Fruit fly (Drosophila melanogaster) whole organism, wandering third instar larva: ENCODE measurements around the gene CG15876.

ENCODE experiments used
- Abd-B ChIP-seq: fragments of >200 bp; optimal IDR thresholded peaks from 2 replicates; lab custom pipeline; 2017; ENCODE audit warnings: missing biosample characterization, missing genetic modification characterization
- CG9705 ChIP-seq: fragments of 200-800 bp; sonication (Bioruptor generic); optimal IDR thresholded peaks from 2 replicates; lab custom pipeline; 2018; ENCODE audit warnings: missing biosample characterization, mild to moderate bottlenecking, missing genetic modification characterization
- HLH106 ChIP-seq: fragments of 200-800 bp; optimal IDR thresholded peaks from 3 replicates; lab custom pipeline; 2019; ENCODE audit warnings: missing biosample characterization, mild to moderate bottlenecking, missing genetic modification characterization, moderate library complexity
- Jra ChIP-seq: sonication (Bioruptor generic); optimal IDR thresholded peaks from 2 replicates; lab custom pipeline; 2016; ENCODE audit warnings: missing biosample characterization, missing genetic modification characterization
- Sp1 ChIP-seq: fragments of 200-800 bp; sonication (Bioruptor generic); optimal IDR thresholded peaks from 3 replicates; lab custom pipeline; 2019; ENCODE audit warnings: missing biosample characterization, mild to moderate bottlenecking, missing genetic modification characterization, moderate library complexity
- Vsx2 ChIP-seq: fragments of 200-300, 225-300 bp; sonication (Bioruptor generic); optimal IDR thresholded peaks from 2 replicates; lab custom pipeline; 2018; ENCODE audit warnings: missing biosample characterization, missing genetic modification characterization; ENCODE audit not compliant: partially characterized antibody
- br ChIP-seq: fragments of 200-800 bp; sonication (Bioruptor generic); optimal IDR thresholded peaks from 2 replicates; lab custom pipeline; 2016; ENCODE audit warnings: missing biosample characterization, missing genetic modification characterization
- fru ChIP-seq: fragments of 200-800 bp; sonication (Bioruptor generic); optimal IDR thresholded peaks from 3 replicates; lab custom pipeline; 2016; ENCODE audit warnings: missing biosample characterization, mild to moderate bottlenecking, missing genetic modification characterization
- h ChIP-seq: fragments of 200-800 bp; sonication (Bioruptor generic); optimal IDR thresholded peaks from 3 replicates; lab custom pipeline; 2016; ENCODE audit warnings: missing biosample characterization, mild to moderate bottlenecking, missing genetic modification characterization
- psq ChIP-seq: fragments of 200-800 bp; sonication (Bioruptor generic); optimal IDR thresholded peaks from 3 replicates; lab custom pipeline; 2017; ENCODE audit warnings: missing biosample characterization, mild to moderate bottlenecking, missing genetic modification characterization, moderate library complexity
- sage ChIP-seq: fragments of 200-800 bp; sonication (Bioruptor generic); optimal IDR thresholded peaks from 2 replicates; lab custom pipeline; 2016; ENCODE audit warnings: missing biosample characterization, mild to moderate bottlenecking, missing genetic modification characterization

DNA sequence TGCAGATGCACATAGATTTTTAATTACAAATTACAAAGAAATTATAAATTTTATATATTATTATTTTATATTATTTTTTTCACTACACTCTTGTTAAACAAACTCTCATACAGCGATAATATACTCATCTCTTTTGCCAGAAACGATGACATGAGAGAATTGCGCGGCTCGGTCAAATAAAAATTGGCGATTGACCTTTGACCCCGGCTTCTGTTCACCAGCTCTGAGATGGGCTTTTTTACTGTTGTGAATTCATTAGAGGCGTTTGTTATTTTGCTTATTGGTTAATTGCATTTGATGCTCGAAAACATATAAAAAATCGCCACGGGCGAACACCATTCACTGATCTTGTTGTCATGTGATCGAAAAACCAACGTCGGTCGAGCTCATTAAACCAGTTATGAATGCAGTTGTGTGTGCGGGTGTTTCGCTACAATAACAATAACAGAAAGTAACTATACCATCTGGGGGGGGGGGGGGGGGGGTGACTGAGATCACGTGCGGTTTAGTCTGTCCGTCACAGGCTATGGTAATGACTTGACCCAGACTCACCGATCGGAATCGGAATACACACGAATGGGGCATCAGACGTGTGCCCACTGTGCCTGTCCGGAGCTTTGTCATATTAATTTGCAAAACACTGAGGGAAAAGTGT, 9.9 kb downstream of the CG15876 start:
- no peak for TF ChIP-seq psq
- no peak for TF ChIP-seq Vsx2 (GFP tag; lab: Kevin White, UChicago)
- no peak for TF ChIP-seq br (GFP tag; lab: Kevin White, UChicago)
- no peak for TF ChIP-seq Abd-B (GFP tag; lab: Kevin White, UChicago)
- no peak for TF ChIP-seq HLH106 (tag; lab: Kevin White, UChicago)
- TF ChIP-seq fru (GFP tag; lab: Kevin White, UChicago) = no peak
- no peak for TF ChIP-seq h
- no peak for TF ChIP-seq CG9705 (GFP tag; lab: Kevin White, UChicago)
- no peak for TF ChIP-seq Jra (GFP tag; lab: Kevin White, UChicago)
- TF ChIP-seq Sp1 (GFP tag; lab: Kevin White, UChicago) = no peak
- no peak for TF ChIP-seq sage
